Worm (Caenorhabditis elegans) whole organism, L3 larva: Measurements from ENCODE around the gene K10C2.7.
A peak's percentile ranks its signal among the peaks of the same experiment; 100 is the strongest.

Source experiments
- R02D3.7 ChIP-seq: fragments of 150-350 bp; optimal IDR thresholded peaks from 2 replicates; lab custom pipeline; 2014; ENCODE audit warnings: missing biosample characterization, missing genetic modification characterization
- ZK546.5 ChIP-seq: sonication (generic microtip); optimal IDR thresholded peaks from 2 replicates; lab custom pipeline; 2017; ENCODE audit warnings: missing biosample characterization, missing genetic modification characterization
- aly-2 ChIP-seq: fragments of 150-350 bp; optimal IDR thresholded peaks from 2 replicates; lab custom pipeline; 2014; ENCODE audit warnings: missing biosample characterization, missing genetic modification characterization
- ceh-82 ChIP-seq: fragments of 150-350 bp; optimal IDR thresholded peaks from 2 replicates; lab custom pipeline; 2014; ENCODE audit warnings: missing biosample characterization, missing genetic modification characterization
- daf-12 ChIP-seq: fragments of 150-350 bp; optimal IDR thresholded peaks from 2 replicates; lab custom pipeline; 2014; ENCODE audit warnings: missing biosample characterization, missing genetic modification reagents, missing genetic modification characterization
- elt-1 ChIP-seq: fragments of 150-350 bp; optimal IDR thresholded peaks from 2 replicates; lab custom pipeline; 2014; ENCODE audit warnings: missing biosample characterization, missing genetic modification characterization
- elt-2 ChIP-seq: sonication (generic microtip); optimal IDR thresholded peaks from 2 replicates; lab custom pipeline; 2016; ENCODE audit warnings: missing genetic modification reagents, mild to moderate bottlenecking, missing genetic modification characterization, missing compliant biosample characterization
- fkh-10 ChIP-seq: sonication (generic microtip); optimal IDR thresholded peaks from 2 replicates; lab custom pipeline; 2017; ENCODE audit warnings: missing biosample characterization, missing genetic modification reagents, missing genetic modification characterization
- fos-1 ChIP-seq: fragments of 150-350 bp; optimal IDR thresholded peaks from 2 replicates; lab custom pipeline; 2014; ENCODE audit warnings: missing biosample characterization, missing genetic modification characterization
- hmg-11 ChIP-seq: sonication (generic microtip); optimal IDR thresholded peaks from 2 replicates; lab custom pipeline; 2016; ENCODE audit warnings: missing genetic modification characterization, missing compliant biosample characterization
- lin-39 ChIP-seq: fragments of 150-350 bp; optimal IDR thresholded peaks from 2 replicates; lab custom pipeline; 2018; ENCODE audit warnings: missing biosample characterization, missing genetic modification reagents, missing genetic modification characterization
- mdl-1 ChIP-seq: fragments of 150-350 bp; optimal IDR thresholded peaks from 2 replicates; lab custom pipeline; 2014; ENCODE audit warnings: missing biosample characterization, missing genetic modification characterization
- mml-1 ChIP-seq: fragments of 150-350 bp; sonication (generic microtip); optimal IDR thresholded peaks from 3 replicates; lab custom pipeline; 2014; ENCODE audit warnings: missing biosample characterization, missing genetic modification characterization
- nfya-1 ChIP-seq: sonication (generic microtip); optimal IDR thresholded peaks from 2 replicates; lab custom pipeline; 2017; ENCODE audit warnings: missing genetic modification characterization, mild to moderate bottlenecking, missing compliant biosample characterization, antibody characterized with exemption, moderate library complexity; ENCODE audit not compliant: insufficient read depth
- nhr-11 ChIP-seq: fragments of 150-350 bp; optimal IDR thresholded peaks from 2 replicates; lab custom pipeline; 2014; ENCODE audit warnings: missing biosample characterization, missing genetic modification characterization
- nhr-12 ChIP-seq: fragments of 150-350 bp; optimal IDR thresholded peaks from 2 replicates; lab custom pipeline; 2014; ENCODE audit warnings: missing biosample characterization, missing genetic modification characterization
- nhr-25 ChIP-seq: sonication (generic microtip); optimal IDR thresholded peaks from 2 replicates; lab custom pipeline; 2017; ENCODE audit warnings: missing biosample characterization, missing genetic modification characterization
- nhr-28 ChIP-seq: fragments of 150-350 bp; optimal IDR thresholded peaks from 2 replicates; lab custom pipeline; 2014; ENCODE audit warnings: missing biosample characterization, missing genetic modification characterization
- nhr-67 ChIP-seq: fragments of 150-350 bp; optimal IDR thresholded peaks from 2 replicates; lab custom pipeline; 2014; ENCODE audit warnings: missing biosample characterization, missing genetic modification characterization
- nhr-76 ChIP-seq: fragments of 150-350 bp; sonication (generic microtip); optimal IDR thresholded peaks from 5 replicates; lab custom pipeline; 2014; ENCODE audit warnings: missing biosample characterization, missing genetic modification characterization
- pha-4 ChIP-seq: fragments of 150-350 bp; optimal IDR thresholded peaks from 2 replicates; lab custom pipeline; 2014; ENCODE audit warnings: missing biosample characterization, missing genetic modification reagents, missing genetic modification characterization
- pqm-1 ChIP-seq: fragments of 150-350 bp; optimal IDR thresholded peaks from 2 replicates; lab custom pipeline; 2017; ENCODE audit warnings: missing biosample characterization, missing genetic modification characterization, inconsistent platforms
- sea-2 ChIP-seq: fragments of 150-350 bp; sonication (generic microtip); optimal IDR thresholded peaks from 4 replicates; lab custom pipeline; 2014; ENCODE audit warnings: missing biosample characterization, missing genetic modification reagents, missing genetic modification characterization
- skn-1 ChIP-seq: fragments of 150-350 bp; optimal IDR thresholded peaks from 2 replicates; lab custom pipeline; 2014; ENCODE audit warnings: missing biosample characterization, missing genetic modification characterization
- snpc-4 ChIP-seq: fragments of 150-350 bp; optimal IDR thresholded peaks from 2 replicates; lab custom pipeline; 2014; ENCODE audit warnings: missing biosample characterization, missing genetic modification characterization
- tbx-2 ChIP-seq: sonication (generic microtip); optimal IDR thresholded peaks from 2 replicates; lab custom pipeline; 2016; ENCODE audit warnings: mild to moderate bottlenecking, missing genetic modification characterization, missing compliant biosample characterization
- unc-39 ChIP-seq: sonication (generic microtip); optimal IDR thresholded peaks from 4 replicates; lab custom pipeline; 2017; ENCODE audit warnings: missing biosample characterization, missing genetic modification characterization
- unc-62 ChIP-seq: fragments of 150-350 bp; sonication (generic microtip); optimal IDR thresholded peaks from 4 replicates; lab custom pipeline; 2014; ENCODE audit warnings: missing biosample characterization, missing genetic modification reagents, missing genetic modification characterization

K10C2.7 gene

ce11 chrX:6446564-6446963 lies 3.3 kb upstream of the K10C2.7 start, which contains the start of gene asp-14:
asp-14 (minus strand) TSS chrX:6446664.
- TF ChIP-seq elt-2 (tag; lab: Kevin White, UChicago) (peak; percentile 16), aly-2 (tag; lab: Kevin White, UChicago) (no peak)

- no peak for TF ChIP-seq R02D3.7 (tag; lab: Kevin White, UChicago)
- peak; percentile 32 for TF ChIP-seq pqm-1 (tag; lab: Kevin White, UChicago)
- TF ChIP-seq skn-1 (tag; lab: Kevin White, UChicago), result peak; percentile 91
- TF ChIP-seq daf-12, result no peak
- TF ChIP-seq elt-2 (tag; lab: Kevin White, UChicago), result peak; percentile 86
- no peak for TF ChIP-seq nhr-11
Measured at ce11 chrX:6445239-6445638, 2.0 kb upstream of the K10C2.7 start.

- TF ChIP-seq snpc-4 (tag; lab: Kevin White, UChicago) (no peak), lin-39 (tag; lab: Kevin White, UChicago) (no peak), hmg-11 (no peak), fos-1 (tag; lab: Kevin White, UChicago) (no peak), nhr-76 (no peak), mml-1 (tag; lab: Kevin White, UChicago) (no peak), R02D3.7 (tag; lab: Kevin White, UChicago) (no peak), elt-1 (tag; lab: Kevin White, UChicago) (no peak), sea-2 (GFP tag; lab: Kevin White, UChicago) (no peak), nfya-1 (tag; lab: Kevin White, UChicago) (no peak), unc-62 (GFP tag; lab: Kevin White, UChicago) (no peak)
Measured at ce11 chrX:6440464-6440863, 2.8 kb downstream of the K10C2.7 start, which contains the start of gene K10C2.14. K10C2.14 (minus strand) TSS chrX:6440564.

- TF ChIP-seq sea-2 (GFP tag; lab: Kevin White, UChicago) (no peak), unc-39 (tag; lab: Kevin White, UChicago) (no peak), nhr-11 (no peak), nhr-12 (tag; lab: Kevin White, UChicago) (no peak), pha-4 (tag; lab: Kevin White, UChicago) (no peak), mdl-1 (no peak), nhr-25 (no peak)
Measured at ce11 chrX:6437545-6437944, 5.7 kb downstream of the K10C2.7 start, which contains the start of gene K10C2.8. K10C2.8 (minus strand) TSS chrX:6437645.

ce11 chrX:6435812-6436211 lies 7.5 kb downstream of the K10C2.7 start:
- TF ChIP-seq nhr-67 (tag; lab: Kevin White, UChicago) (no peak), R02D3.7 (tag; lab: Kevin White, UChicago) (no peak), elt-1 (tag; lab: Kevin White, UChicago) (no peak), nhr-11 (no peak), snpc-4 (tag; lab: Kevin White, UChicago) (no peak), ceh-82 (tag; lab: Kevin White, UChicago) (no peak), tbx-2 (tag; lab: Kevin White, UChicago) (no peak), unc-62 (GFP tag; lab: Kevin White, UChicago) (no peak)

ce11 chrX:6433688-6434087 lies 9.6 kb downstream of the K10C2.7 start, which contains the start of gene K10C2.2:
K10C2.2 (minus strand) TSS chrX:6433788.
- no peak for TF ChIP-seq sea-2 (GFP tag; lab: Kevin White, UChicago)
- no peak for TF ChIP-seq nhr-28 (tag; lab: Kevin White, UChicago)
- no peak for TF ChIP-seq ZK546.5
- no peak for TF ChIP-seq unc-62 (GFP tag; lab: Kevin White, UChicago)
- no peak for TF ChIP-seq snpc-4 (tag; lab: Kevin White, UChicago)
- TF ChIP-seq fos-1 (tag; lab: Kevin White, UChicago), result no peak
- TF ChIP-seq fkh-10 (GFP tag; lab: Kevin White, UChicago), result no peak

- TF ChIP-seq pqm-1 (tag; lab: Kevin White, UChicago) (no peak), elt-2 (tag; lab: Kevin White, UChicago) (peak; percentile 4)
Measured at ce11 chrX:6430510-6430909, 12.8 kb downstream of the K10C2.7 start, which contains the start of gene ctsa-2. ctsa-2 (minus strand) TSS chrX:6430610.
